Fruit fly (Drosophila melanogaster) whole organism: ENCODE data around the gene CG9970.

Source experiments
- CG8478 ChIP-seq: fragments of >200 bp; optimal IDR thresholded peaks from 2 replicates; lab custom pipeline; 2018; ENCODE audit warnings: inconsistent platforms
- Dll ChIP-seq: fragments of >200 bp; optimal IDR thresholded peaks from 2 replicates; lab custom pipeline; 2017

DNA sequence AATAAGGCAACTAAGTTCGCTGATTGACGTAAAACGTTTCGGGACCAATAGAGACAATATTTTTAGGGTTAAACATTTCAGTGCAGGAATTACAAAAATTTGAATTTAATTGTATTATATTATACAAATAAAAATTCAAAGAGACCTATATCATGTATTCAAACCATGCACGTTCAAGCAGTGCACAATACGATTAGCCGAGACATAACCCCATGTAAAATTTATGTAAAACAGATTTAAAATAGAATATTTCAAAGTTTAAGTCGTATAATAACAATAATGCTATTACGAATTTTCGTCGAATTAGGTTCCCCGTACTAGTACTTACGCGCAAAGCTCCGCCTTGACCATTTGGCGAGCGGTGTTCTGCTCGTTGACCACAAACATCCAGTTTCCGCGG lies 30.9 kb downstream of the CG9970 start:
- TF ChIP-seq Dll (lab: Kevin White, UChicago) (no peak), CG8478 (lab: Kevin White, UChicago) (no peak)
